Fruit fly (Drosophila melanogaster) whole organism: ENCODE measurements around the gene Galphai.

Experiments
- CG8478 ChIP-seq: fragments of >200 bp; optimal IDR thresholded peaks from 2 replicates; lab custom pipeline; 2018; ENCODE audit warnings: inconsistent platforms
- Dll ChIP-seq: fragments of >200 bp; optimal IDR thresholded peaks from 2 replicates; lab custom pipeline; 2017
- usp ChIP-seq: fragments of >200 bp; optimal IDR thresholded peaks from 2 replicates; lab custom pipeline; 2017; ENCODE audit warnings: missing biosample characterization, missing genetic modification characterization, mixed read lengths

- TF ChIP-seq Dll (lab: Kevin White, UChicago) (no peak), usp (GFP tag; lab: Kevin White, UChicago) (no peak), CG8478 (lab: Kevin White, UChicago) (no peak)
These were observed 26.6 kb upstream of the Galphai start for dm6 chr3L:7006421-7006820.
